Worm (Caenorhabditis elegans) whole organism, midembryonic: Measurements from ENCODE around the gene grd-1.
A peak's percentile ranks its signal among the peaks of the same experiment; 100 is the strongest.

ENCODE experiments used
- T22C8.4 ChIP-seq: fragments of 200-800 bp; sonication (Bioruptor generic); IDR thresholded peaks from 2 replicates; pipeline ENCODE4 v1.3.6; 2022; ENCODE audit warnings: missing genetic modification characterization, missing compliant biosample characterization
- cog-1 ChIP-seq: sonication (generic microtip); optimal IDR thresholded peaks from 2 replicates; lab custom pipeline; 2016; ENCODE audit warnings: missing genetic modification characterization, missing compliant biosample characterization
- flt-1 ChIP-seq: fragments of 200-800 bp; sonication (Bioruptor generic); IDR thresholded peaks from 2 replicates; pipeline ENCODE4 v1.3.6; 2022; ENCODE audit warnings: missing genetic modification characterization, missing compliant biosample characterization
- klf-2 ChIP-seq: fragments of 200-800 bp; sonication (Bioruptor generic); conservative IDR thresholded peaks from 2 replicates; pipeline ENCODE4 v1.3.6; 2022; ENCODE audit warnings: missing genetic modification reagents, missing genetic modification characterization, missing compliant biosample characterization
- med-1 ChIP-seq: sonication (generic microtip); optimal IDR thresholded peaks from 2 replicates; lab custom pipeline; 2017; ENCODE audit warnings: missing genetic modification characterization, mild to moderate bottlenecking, missing compliant biosample characterization, antibody characterized with exemption, missing genetic modification reagents; ENCODE audit not compliant: insufficient read depth
- ref-1 ChIP-seq: fragments of 200-800 bp; sonication (Bioruptor generic); conservative IDR thresholded peaks from 2 replicates; pipeline ENCODE4 v1.3.6; 2022; ENCODE audit warnings: missing genetic modification reagents, missing genetic modification characterization, missing compliant biosample characterization
- tab-1 ChIP-seq: fragments of 200-800 bp; sonication (Bioruptor generic); IDR thresholded peaks from 2 replicates; pipeline ENCODE4 v1.3.6; 2022; ENCODE audit warnings: missing genetic modification characterization, missing compliant biosample characterization
- ztf-23 ChIP-seq: fragments of 200-800 bp; sonication (Bioruptor generic); IDR thresholded peaks from 2 replicates; pipeline ENCODE4 v1.3.6; 2022; ENCODE audit warnings: missing genetic modification reagents, missing genetic modification characterization, missing compliant biosample characterization
- ztf-29 ChIP-seq: fragments of 200-800 bp; sonication (Bioruptor generic); IDR thresholded peaks from 2 replicates; pipeline ENCODE4 v1.3.6; 2022; ENCODE audit warnings: missing genetic modification reagents, missing genetic modification characterization, missing compliant biosample characterization

Gene grd-1

DNA sequence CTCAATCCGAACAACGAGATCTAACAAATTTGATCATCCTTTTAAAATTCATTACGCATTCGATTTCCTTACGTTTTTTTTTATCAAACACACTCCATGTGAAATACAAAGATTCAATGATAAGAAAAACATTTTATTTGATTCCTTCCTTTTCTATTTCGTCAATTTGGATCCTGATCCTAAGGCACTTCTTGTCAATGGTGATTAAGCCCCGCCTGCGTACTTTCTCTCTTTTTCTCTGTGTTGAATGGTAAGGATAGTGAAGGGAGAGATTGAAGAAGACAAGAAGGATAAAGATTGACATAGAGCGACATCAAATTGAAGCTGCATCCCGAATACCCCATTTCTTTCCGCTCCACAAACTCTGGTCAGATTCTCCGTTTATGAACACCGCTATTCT, at the start of gene grd-1:
Gene grd-1 (plus strand): TSS at position 241 of the 400 bp plus-strand sequence.
- TF ChIP-seq flt-1 (GFP tag; lab: Robert Waterston, UW), result no peak
- no peak for TF ChIP-seq ztf-23 (GFP tag; lab: Robert Waterston, UW)
- no peak for TF ChIP-seq ref-1
- TF ChIP-seq cog-1 (tag; lab: Kevin White, UChicago), result no peak
- no peak for TF ChIP-seq med-1 (GFP tag; lab: Kevin White, UChicago)

DNA sequence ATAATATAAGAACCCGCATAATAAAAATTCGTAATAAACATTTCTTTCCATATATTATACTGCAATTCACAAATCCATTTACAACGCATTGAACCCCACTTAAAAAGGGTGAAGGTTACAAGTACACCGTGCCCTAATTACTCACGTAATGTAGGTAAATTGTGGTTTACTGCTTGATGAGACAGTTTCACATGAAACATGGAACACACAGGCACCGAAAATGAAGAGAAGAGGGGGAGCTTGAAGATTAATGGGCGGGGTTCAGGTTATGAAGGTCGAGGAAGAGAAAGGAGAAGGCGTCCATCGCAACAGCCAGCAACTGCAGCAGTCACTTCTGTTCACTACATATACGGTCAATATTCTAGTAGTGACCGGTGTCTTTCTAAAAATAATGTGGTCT, 49.5 kb upstream of the grd-1 start, which contains the start of gene lpr-6:
Gene lpr-6 (plus strand): TSS at position 251 of the 400 bp plus-strand sequence.
- TF ChIP-seq cog-1 (tag; lab: Kevin White, UChicago) (no peak), klf-2 (GFP tag; lab: Robert Waterston, UW) (no peak), T22C8.4 (no peak), flt-1 (GFP tag; lab: Robert Waterston, UW) (no peak), tab-1 (GFP tag; lab: Robert Waterston, UW) (no peak), ref-1 (no peak)

DNA sequence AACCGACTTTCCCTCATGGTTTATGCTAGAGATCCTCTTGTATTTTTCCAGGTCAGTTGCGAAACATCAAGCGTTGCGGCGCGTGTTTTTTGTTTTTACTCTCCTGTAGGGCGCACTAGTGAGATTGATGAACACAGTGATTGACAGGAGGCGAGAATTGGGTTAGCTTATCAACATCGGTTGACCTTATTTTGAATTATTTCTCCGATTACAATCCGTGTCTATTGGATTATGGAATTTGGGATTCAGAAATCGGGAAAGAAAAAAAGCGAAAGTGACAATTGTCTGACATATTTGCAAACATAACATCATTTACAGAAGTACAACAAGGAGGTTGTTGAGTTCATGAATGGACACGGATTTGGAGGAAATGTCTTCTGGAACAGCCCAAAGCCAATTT, 48.3 kb upstream of the grd-1 start:
- no peak for TF ChIP-seq med-1 (GFP tag; lab: Kevin White, UChicago)
- no peak for TF ChIP-seq tab-1 (GFP tag; lab: Robert Waterston, UW)
- no peak for TF ChIP-seq flt-1 (GFP tag; lab: Robert Waterston, UW)
- TF ChIP-seq cog-1 (tag; lab: Kevin White, UChicago), result no peak
- no peak for TF ChIP-seq ref-1
- TF ChIP-seq T22C8.4, result no peak
- no peak for TF ChIP-seq ztf-23 (GFP tag; lab: Robert Waterston, UW)
- no peak for TF ChIP-seq ztf-29 (GFP tag; lab: Robert Waterston, UW)
- TF ChIP-seq klf-2 (GFP tag; lab: Robert Waterston, UW), result no peak

DNA sequence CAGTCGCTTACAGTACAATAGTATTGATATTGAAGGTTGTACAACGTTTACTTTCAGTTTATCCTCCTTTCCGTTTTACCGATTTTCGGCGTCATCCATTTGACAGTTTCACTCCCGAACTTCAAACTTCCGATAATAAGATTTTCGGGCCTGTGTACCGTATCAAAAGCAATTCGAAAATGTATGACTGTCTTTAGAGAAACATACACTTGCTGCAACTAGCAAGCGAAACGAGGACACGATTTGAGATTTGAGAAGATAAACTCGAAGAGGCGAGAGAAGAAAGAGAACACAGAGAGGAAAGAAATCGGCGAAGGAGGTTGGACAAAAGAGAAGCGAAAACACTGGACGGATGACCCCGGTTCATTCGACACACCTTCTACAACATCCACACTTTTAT, 47.3 kb upstream of the grd-1 start, which contains the start of gene lpr-5:
Gene lpr-5 (plus strand): TSS at position 220 of the 400 bp plus-strand sequence.
- TF ChIP-seq cog-1 (tag; lab: Kevin White, UChicago), result no peak
- no peak for TF ChIP-seq flt-1 (GFP tag; lab: Robert Waterston, UW)
- no peak for TF ChIP-seq ref-1
- no peak for TF ChIP-seq med-1 (GFP tag; lab: Kevin White, UChicago)
- no peak for TF ChIP-seq T22C8.4
- TF ChIP-seq klf-2 (GFP tag; lab: Robert Waterston, UW), result no peak
- no peak for TF ChIP-seq ztf-23 (GFP tag; lab: Robert Waterston, UW)
- no peak for TF ChIP-seq tab-1 (GFP tag; lab: Robert Waterston, UW)
- TF ChIP-seq ztf-29 (GFP tag; lab: Robert Waterston, UW), result no peak

DNA sequence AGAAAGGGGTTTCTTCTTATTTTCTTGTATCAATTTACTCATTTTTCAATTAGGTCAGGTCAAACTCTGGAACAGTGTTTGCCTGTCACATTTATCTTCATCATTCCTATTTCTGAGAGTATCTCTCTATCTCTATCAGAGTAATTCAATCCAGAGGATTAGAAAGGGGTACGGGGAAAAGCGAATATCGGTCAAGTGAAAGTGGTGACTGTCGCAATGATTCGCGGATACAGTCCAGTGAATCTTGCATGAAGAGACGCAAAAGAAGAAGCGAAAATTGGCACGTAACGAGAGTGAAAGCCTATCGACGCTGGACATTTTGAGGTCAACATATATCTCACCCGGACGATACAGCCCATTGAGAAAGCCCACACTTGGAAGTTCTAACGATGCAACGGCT, 44.4 kb upstream of the grd-1 start, which contains the start of gene lpr-4:
Gene lpr-4 (plus strand): TSS at position 328 of the 400 bp plus-strand sequence.
- TF ChIP-seq tab-1 (GFP tag; lab: Robert Waterston, UW), result no peak
- TF ChIP-seq klf-2 (GFP tag; lab: Robert Waterston, UW), result no peak
- no peak for TF ChIP-seq ztf-29 (GFP tag; lab: Robert Waterston, UW)
- TF ChIP-seq med-1 (GFP tag; lab: Kevin White, UChicago), result no peak
- TF ChIP-seq flt-1 (GFP tag; lab: Robert Waterston, UW), result no peak
- TF ChIP-seq cog-1 (tag; lab: Kevin White, UChicago), result no peak
- TF ChIP-seq ref-1, result no peak
- TF ChIP-seq ztf-23 (GFP tag; lab: Robert Waterston, UW), result no peak
- no peak for TF ChIP-seq T22C8.4

DNA sequence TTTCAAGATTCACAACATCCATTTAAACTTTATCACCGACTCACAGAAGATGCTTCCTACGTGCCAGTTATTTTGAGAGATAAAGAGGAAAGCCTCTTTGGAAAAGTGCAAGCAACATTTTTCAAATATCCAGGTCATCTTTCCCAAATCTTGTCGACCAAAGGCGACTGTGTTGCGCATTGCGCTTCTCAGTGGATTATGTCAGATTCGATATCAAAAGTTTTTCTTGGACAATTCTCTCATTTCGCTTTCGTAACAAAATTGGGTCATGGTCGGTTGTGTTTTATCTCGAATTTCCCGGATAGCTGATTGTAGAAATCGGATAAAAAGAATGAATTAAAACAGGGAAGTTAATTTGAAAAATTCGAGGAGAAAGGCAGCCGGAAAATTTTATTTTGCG, 42.0 kb upstream of the grd-1 start:
- TF ChIP-seq ztf-29 (GFP tag; lab: Robert Waterston, UW) (no peak), tab-1 (GFP tag; lab: Robert Waterston, UW) (no peak), klf-2 (GFP tag; lab: Robert Waterston, UW) (no peak), T22C8.4 (no peak), ref-1 (no peak), ztf-23 (GFP tag; lab: Robert Waterston, UW) (no peak), cog-1 (tag; lab: Kevin White, UChicago) (no peak), med-1 (GFP tag; lab: Kevin White, UChicago) (no peak), flt-1 (GFP tag; lab: Robert Waterston, UW) (no peak)

ce11 chrX:11068334-11068733, 40.9 kb upstream of the grd-1 start, which contains the start of gene apt-9:
apt-9 (plus strand) TSS chrX:11068527.
- no peak for TF ChIP-seq ref-1
- TF ChIP-seq T22C8.4, result no peak
- no peak for TF ChIP-seq flt-1 (GFP tag; lab: Robert Waterston, UW)

ce11 chrX:11072701-11073100, 36.5 kb upstream of the grd-1 start:
- TF ChIP-seq ztf-29 (GFP tag; lab: Robert Waterston, UW) (no peak), tab-1 (GFP tag; lab: Robert Waterston, UW) (no peak), T22C8.4 (no peak), cog-1 (tag; lab: Kevin White, UChicago) (no peak), ztf-23 (GFP tag; lab: Robert Waterston, UW) (0 out of 2 replicates have a peak, but pooled peaks have one; percentile 51)

DNA sequence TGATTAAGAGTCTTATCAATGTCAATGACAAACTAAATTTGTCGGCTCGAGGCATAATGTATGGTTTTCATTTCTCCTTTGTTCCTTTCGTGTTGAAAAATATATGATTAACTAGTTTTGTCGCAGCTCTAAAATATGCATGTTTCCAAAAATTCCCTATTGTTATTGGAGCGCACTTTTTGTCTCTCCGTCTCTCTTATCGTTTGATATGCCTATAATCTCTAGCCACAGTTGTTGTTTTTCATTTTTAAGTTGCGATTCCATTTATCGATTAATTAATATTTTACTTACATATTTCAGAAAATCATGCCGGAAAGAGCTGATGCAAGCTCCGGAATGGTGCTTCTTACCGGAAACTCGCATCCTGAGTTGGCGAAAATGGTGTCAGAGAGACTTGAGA, 35.9 kb upstream of the grd-1 start, which contains the start of gene W04G3.5:
Gene W04G3.5 (plus strand): TSS at position 301 of the 400 bp plus-strand sequence.
- TF ChIP-seq cog-1 (tag; lab: Kevin White, UChicago) (no peak), med-1 (GFP tag; lab: Kevin White, UChicago) (no peak), T22C8.4 (no peak), flt-1 (GFP tag; lab: Robert Waterston, UW) (no peak), ztf-29 (GFP tag; lab: Robert Waterston, UW) (no peak), klf-2 (GFP tag; lab: Robert Waterston, UW) (no peak)

ce11 chrX:11076491-11076890, 32.7 kb upstream of the grd-1 start, which contains the start of gene W04G3.12:
W04G3.12 (minus strand) TSS chrX:11076801.
- TF ChIP-seq ztf-29 (GFP tag; lab: Robert Waterston, UW), result no peak
- TF ChIP-seq flt-1 (GFP tag; lab: Robert Waterston, UW), result no peak
- no peak for TF ChIP-seq klf-2 (GFP tag; lab: Robert Waterston, UW)
- TF ChIP-seq cog-1 (tag; lab: Kevin White, UChicago), result no peak
- no peak for TF ChIP-seq ztf-23 (GFP tag; lab: Robert Waterston, UW)
- no peak for TF ChIP-seq med-1 (GFP tag; lab: Kevin White, UChicago)
- no peak for TF ChIP-seq ref-1
- TF ChIP-seq tab-1 (GFP tag; lab: Robert Waterston, UW), result no peak
- TF ChIP-seq T22C8.4, result no peak
